Worm (Caenorhabditis elegans) whole organism, L4/young adult: ENCODE results near the gene ran-3.

ENCODE experiments used
- dao-5 ChIP-seq: sonication (generic microtip); optimal IDR thresholded peaks from 2 replicates; lab custom pipeline; 2016; ENCODE audit warnings: missing genotype, missing genetic modification characterization, moderate library complexity, missing compliant biosample characterization
- him-1 ChIP-seq: sonication (generic microtip); optimal IDR thresholded peaks from 2 replicates; lab custom pipeline; 2016; ENCODE audit warnings: missing genotype, missing genetic modification reagents, missing genetic modification characterization, missing compliant biosample characterization

DNA sequence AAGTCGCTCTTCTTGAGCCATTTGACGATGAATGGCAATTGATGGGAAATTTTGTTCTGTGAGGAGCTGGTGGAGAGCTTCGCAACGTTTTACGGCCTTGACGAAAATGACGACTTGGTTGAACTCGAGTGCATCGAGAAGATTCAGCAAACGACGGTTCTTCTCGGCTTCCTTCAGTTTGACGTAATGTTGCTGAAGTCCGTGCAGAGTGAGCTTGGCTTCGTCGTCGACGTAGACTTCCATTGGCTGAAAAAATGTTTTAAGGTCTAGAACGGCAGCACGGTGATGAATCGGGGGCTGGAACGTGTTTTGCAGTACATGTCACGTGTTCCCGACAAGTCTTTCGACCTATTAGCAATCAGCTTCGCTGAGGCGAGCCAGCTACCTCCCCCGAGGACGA is 2.6 kb upstream of the ran-3 start:
- TF ChIP-seq him-1 (tag; lab: Kevin White, UChicago) = no peak
- TF ChIP-seq dao-5 = no peak
